Worm (Caenorhabditis elegans): ENCODE results near the gene lec-11.

Gene lec-11

ce11 chrIV:6582604-6583003, 7.3 kb downstream of the lec-11 start, which contains the start of gene odr-8:
Gene odr-8 (minus strand): TSS chrIV:6582704.
- TF ChIP-seq hlh-4 (tag; optimal IDR thresholded peaks at IDR 0.05) = no peak
- TF ChIP-seq unc-98 (GFP tag; IDR thresholded peaks at IDR 0.05) = no peak

- TF ChIP-seq dpl-1 (GFP tag; optimal IDR thresholded peaks at IDR 0.05) = no peak
- no peak for TF ChIP-seq grh-1 (GFP tag; IDR thresholded peaks at IDR 0.05)
- no peak for TF ChIP-seq blmp-1 (tag; optimal IDR thresholded peaks at IDR 0.05)
- TF ChIP-seq lin-13 (GFP tag; optimal IDR thresholded peaks at IDR 0.05) = no peak
- no peak for TF ChIP-seq irx-1 (tag; optimal IDR thresholded peaks at IDR 0.05)
- TF ChIP-seq unc-98 (GFP tag; IDR thresholded peaks at IDR 0.05) = no peak
- TF ChIP-seq nhr-47 (tag; optimal IDR thresholded peaks at IDR 0.05) = no peak
- no peak for TF ChIP-seq ces-1 (GFP tag; optimal IDR thresholded peaks at IDR 0.05)
- no peak for TF ChIP-seq mef-2 (tag; optimal IDR thresholded peaks at IDR 0.05)
- no peak for TF ChIP-seq sptf-1 (tag; optimal IDR thresholded peaks at IDR 0.05)
- TF ChIP-seq egl-13 (tag; optimal IDR thresholded peaks at IDR 0.05) = no peak
- no peak for TF ChIP-seq sox-4 (tag; optimal IDR thresholded peaks at IDR 0.05)
- TF ChIP-seq C16A3.4 (tag; optimal IDR thresholded peaks at IDR 0.05) = no peak
- TF ChIP-seq lin-14 (GFP tag; optimal IDR thresholded peaks at IDR 0.05) = no peak
Observed at ce11 chrIV:6581658-6582057, 8.3 kb downstream of the lec-11 start.

- TF ChIP-seq lsy-2 (tag; optimal IDR thresholded peaks at IDR 0.05) = no peak
- no peak for TF ChIP-seq mab-9 (GFP tag; IDR thresholded peaks at IDR 0.05)
- no peak for TF ChIP-seq elt-2 (tag; optimal IDR thresholded peaks at IDR 0.05)
- TF ChIP-seq ceh-88 (GFP tag; IDR thresholded peaks at IDR 0.05) = no peak
- no peak for TF ChIP-seq mep-1 (tag; optimal IDR thresholded peaks at IDR 0.05)
- TF ChIP-seq fkh-4 (tag; optimal IDR thresholded peaks at IDR 0.05; ENCODE audit: borderline replicate concordance) = no peak
- TF ChIP-seq nhr-20 (tag; optimal IDR thresholded peaks at IDR 0.05) = no peak
- TF ChIP-seq nhr-76 (tag; optimal IDR thresholded peaks at IDR 0.05) = no peak
- TF ChIP-seq skn-1 (tag; optimal IDR thresholded peaks at IDR 0.05) = no peak
- TF ChIP-seq efl-1 (optimal IDR thresholded peaks at IDR 0.05) = no peak
- no peak for TF ChIP-seq efl-1 (GFP tag; optimal IDR thresholded peaks at IDR 0.05 in 1 of 2)
- TF ChIP-seq pax-3 (tag; optimal IDR thresholded peaks at IDR 0.05) = no peak
- TF ChIP-seq ceh-8 (GFP tag; optimal IDR thresholded peaks at IDR 0.05) = no peak
- no peak for TF ChIP-seq C16A3.4 (tag; optimal IDR thresholded peaks at IDR 0.05)
- TF ChIP-seq elt-3 (tag; optimal IDR thresholded peaks at IDR 0.05) = no peak
- TF ChIP-seq F16B12.6 (tag; optimal IDR thresholded peaks at IDR 0.05) = no peak
Observed at ce11 chrIV:6577914-6578313, 12.0 kb downstream of the lec-11 start, which contains the start of gene C43G2.3. Gene C43G2.3 (plus strand): TSS chrIV:6578214.

- TF ChIP-seq nhr-85 (tag) (peak; percentile 92), zag-1 (tag; optimal IDR thresholded peaks at IDR 0.05) (no peak), nhr-19 (GFP tag; conservative IDR thresholded peaks at IDR 0.05) (peak; percentile 31; the same call in 1 of the 2 replicates), unc-130 (tag; optimal IDR thresholded peaks at IDR 0.05) (no peak), ztf-4 (tag; optimal IDR thresholded peaks at IDR 0.05) (peak; percentile 4), lin-14 (GFP tag; optimal IDR thresholded peaks at IDR 0.05) (peak; percentile 80), xbp-1 (tag; optimal IDR thresholded peaks at IDR 0.05) (peak; percentile 46), nhr-90 (tag; optimal IDR thresholded peaks at IDR 0.05; ENCODE audit: poor library complexity) (peak; percentile 65), ceh-88 (GFP tag; IDR thresholded peaks at IDR 0.05) (no peak), nhr-47 (tag; optimal IDR thresholded peaks at IDR 0.05) (peak; percentile 47), mef-2 (tag; optimal IDR thresholded peaks at IDR 0.05) (no peak), nhr-77 (tag; optimal IDR thresholded peaks at IDR 0.05) (peak; percentile 8), lsy-2 (tag; optimal IDR thresholded peaks at IDR 0.05) (peak; percentile 51 to 63), rnt-1 (tag; optimal IDR thresholded peaks at IDR 0.05) (peak; percentile 59), ceh-82 (tag; optimal IDR thresholded peaks at IDR 0.05) (peak; percentile 2 to 13 (median 7)), dsc-1 (tag; optimal IDR thresholded peaks at IDR 0.05) (peak; percentile 3), lir-3 (tag; optimal IDR thresholded peaks at IDR 0.05; ENCODE audit: poor library complexity) (peak; percentile 4), skn-1 (tag; optimal IDR thresholded peaks at IDR 0.05) (no peak), sptf-1 (tag; optimal IDR thresholded peaks at IDR 0.05) (no peak), mep-1 (tag; optimal IDR thresholded peaks at IDR 0.05) (peak; percentile 76), blmp-1 (tag; optimal IDR thresholded peaks at IDR 0.05) (peak; percentile 55), efl-1 (optimal IDR thresholded peaks at IDR 0.05) (peak; percentile 61 to 67), efl-1 (GFP tag; optimal IDR thresholded peaks at IDR 0.05 in 1 of 2) (peak; percentile 0 to 87), snu-23 (GFP tag; optimal IDR thresholded peaks at IDR 0.05) (peak; percentile 78), nhr-71 (tag; optimal IDR thresholded peaks at IDR 0.05) (peak; percentile 77), nhr-12 (tag; optimal IDR thresholded peaks at IDR 0.05) (no peak), ets-5 (GFP tag; IDR thresholded peaks at IDR 0.05) (no peak), dpl-1 (GFP tag; optimal IDR thresholded peaks at IDR 0.05) (peak; percentile 36 to 48 (median 45)), lin-35 (GFP tag; optimal IDR thresholded peaks at IDR 0.05) (peak; percentile 46 to 65)
Observed at ce11 chrIV:6576728-6577101, 13.2 kb downstream of the lec-11 start.
